Worm (Caenorhabditis elegans) whole organism, L4 larva: ENCODE results near the gene chil-8.

ENCODE experiments used
- D1046.2 ChIP-seq: fragments of 200-800 bp; sonication (Bioruptor generic); IDR thresholded peaks from 2 replicates; pipeline ENCODE4 v1.3.6; 2022; ENCODE audit warnings: missing genetic modification characterization, missing compliant biosample characterization
- F37D6.2 ChIP-seq: sonication (generic microtip); optimal IDR thresholded peaks from 2 replicates; lab custom pipeline; 2016; ENCODE audit warnings: mild to moderate bottlenecking, missing genetic modification characterization, missing compliant biosample characterization
- F44E2.7 ChIP-seq: fragments of 200-800 bp; sonication (Bioruptor generic); IDR thresholded peaks from 2 replicates; pipeline ENCODE4 v2.1.2; 2022; ENCODE audit warnings: missing genetic modification characterization, missing compliant biosample characterization
- aha-1 ChIP-seq: fragments of 150-350 bp; peaks from one replicate; lab custom pipeline; 2014; ENCODE audit warnings: missing biosample characterization, missing genetic modification characterization
- ceh-32 ChIP-seq: sonication (generic microtip); optimal IDR thresholded peaks from 2 replicates; lab custom pipeline; 2016; ENCODE audit warnings: mild to moderate bottlenecking, missing genetic modification characterization, missing compliant biosample characterization; ENCODE audit not compliant: poor library complexity
- ceh-82 ChIP-seq: sonication (generic microtip); optimal IDR thresholded peaks from 2 replicates; lab custom pipeline; 2017; ENCODE audit warnings: missing biosample characterization, missing genetic modification characterization
- cey-2 ChIP-seq: sonication (generic microtip); optimal IDR thresholded peaks from 3 replicates; lab custom pipeline; 2017; ENCODE audit warnings: missing genetic modification characterization, mild to moderate bottlenecking, missing compliant biosample characterization, antibody characterized with exemption, borderline replicate concordance; ENCODE audit not compliant: insufficient read depth
- daf-12 ChIP-seq: fragments of 150-350 bp; optimal IDR thresholded peaks from 2 replicates; lab custom pipeline; 2014; ENCODE audit warnings: missing biosample characterization, missing genetic modification reagents, missing genetic modification characterization
- daf-16 ChIP-seq, 3 experiments: sonication (generic microtip); optimal IDR thresholded peaks; 2 replicates each; lab custom pipeline; 2016 to 2017; ENCODE audit warnings: missing genetic modification characterization in 3 of 3, missing genetic modification reagents in 3 of 3, mild to moderate bottlenecking in 2 of 3, missing compliant biosample characterization in 2 of 3, missing biosample characterization in 1 of 3, moderate library complexity in 1 of 3
- dmd-9 ChIP-seq: fragments of 200-800 bp; sonication (Bioruptor generic); IDR thresholded peaks from 2 replicates; pipeline ENCODE4 v1.3.6; 2022; ENCODE audit warnings: missing genetic modification reagents, missing genetic modification characterization, missing compliant biosample characterization
- egl-43 ChIP-seq: fragments of 200-800 bp; sonication (Bioruptor generic); IDR thresholded peaks from 2 replicates; pipeline ENCODE4 v1.3.6; 2022; ENCODE audit warnings: missing genetic modification reagents, missing genetic modification characterization, missing compliant biosample characterization
- lin-13 ChIP-seq: fragments of 150-350 bp; optimal IDR thresholded peaks from 2 replicates; lab custom pipeline; 2014; ENCODE audit warnings: missing biosample characterization, missing genetic modification reagents, missing genetic modification characterization
- lin-15B ChIP-seq: fragments of 150-350 bp; sonication (generic microtip); optimal IDR thresholded peaks from 3 replicates; lab custom pipeline; 2014; ENCODE audit warnings: missing biosample characterization, missing genetic modification characterization
- madf-5 ChIP-seq, 2 experiments: fragments of 200-800 bp; sonication (Bioruptor generic); IDR thresholded peaks; 2 replicates each; pipeline ENCODE4 v1.3.6; 2022; ENCODE audit warnings: missing compliant biosample characterization in 2 of 2, missing genetic modification characterization in 2 of 2
- mdt-29 ChIP-seq: fragments of 200-800 bp; sonication (Bioruptor generic); IDR thresholded peaks from 2 replicates; pipeline ENCODE4 v1.3.6; 2022; ENCODE audit warnings: missing genetic modification reagents, missing genetic modification characterization, missing compliant biosample characterization
- nhr-25 ChIP-seq: sonication (generic microtip); optimal IDR thresholded peaks from 2 replicates; lab custom pipeline; 2017; ENCODE audit warnings: missing genetic modification characterization, mild to moderate bottlenecking, missing compliant biosample characterization, antibody characterized with exemption, moderate library complexity, borderline replicate concordance; ENCODE audit not compliant: insufficient read depth
- nhr-77 ChIP-seq: fragments of 150-350 bp; optimal IDR thresholded peaks from 2 replicates; lab custom pipeline; 2014; ENCODE audit warnings: missing biosample characterization, missing genetic modification characterization
- pha-4 ChIP-seq, 2 experiments: fragments of 150-350 bp in 1 of 2; fragments of 200-800 bp in 1 of 2; sonication (Bioruptor generic) in 1 of 2; IDR thresholded peaks in 1 of 2; optimal IDR thresholded peaks in 1 of 2; 2 replicates each; pipeline versions ENCODE4 v1.3.6 to Lab custom; 2014 to 2022; ENCODE audit warnings: missing genetic modification characterization in 2 of 2, missing genetic modification reagents in 2 of 2, missing biosample characterization in 1 of 2, missing compliant biosample characterization in 1 of 2
- pqm-1 ChIP-seq: sonication (generic microtip); optimal IDR thresholded peaks from 2 replicates; lab custom pipeline; 2017; ENCODE audit warnings: missing biosample characterization, missing genetic modification characterization
- saeg-2 ChIP-seq: fragments of 200-800 bp; sonication (Bioruptor generic); IDR thresholded peaks from 2 replicates; pipeline ENCODE4 v1.3.6; 2022; ENCODE audit warnings: missing genetic modification reagents, missing genetic modification characterization, missing compliant biosample characterization
- snpc-1.2 ChIP-seq: fragments of 200-800 bp; sonication (Bioruptor generic); IDR thresholded peaks from 2 replicates; pipeline ENCODE4 v1.3.6; 2022; ENCODE audit warnings: missing genetic modification reagents, missing genetic modification characterization, missing compliant biosample characterization
- unc-130 ChIP-seq: sonication (generic microtip); optimal IDR thresholded peaks from 2 replicates; lab custom pipeline; 2016; ENCODE audit warnings: missing genetic modification reagents, missing genetic modification characterization, missing compliant biosample characterization
- unc-62 ChIP-seq, 3 experiments: fragments of 150-350 bp in 1 of 3; sonication (generic microtip); optimal IDR thresholded peaks in 2 of 3; peaks in 1 of 3; 1 replicate in 1 of 3; 2 replicates in 2 of 3; lab custom pipeline; 2014 to 2017; ENCODE audit warnings: missing biosample characterization in 3 of 3, missing genetic modification characterization in 3 of 3, missing genetic modification reagents in 3 of 3, missing genotype in 1 of 3
- vab-7 ChIP-seq: fragments of 200-800 bp; sonication (Bioruptor generic); IDR thresholded peaks from 2 replicates; pipeline ENCODE4 v1.3.6; 2022; ENCODE audit warnings: missing genetic modification reagents, missing genetic modification characterization, missing compliant biosample characterization
- zag-1 ChIP-seq: fragments of 150-350 bp; optimal IDR thresholded peaks from 2 replicates; lab custom pipeline; 2014; ENCODE audit warnings: missing biosample characterization, missing genetic modification characterization
- zfp-2 ChIP-seq: sonication (generic microtip); optimal IDR thresholded peaks from 2 replicates; lab custom pipeline; 2016; ENCODE audit warnings: mild to moderate bottlenecking, missing genetic modification characterization, missing compliant biosample characterization
- zip-2 ChIP-seq: fragments of 150-350 bp; optimal IDR thresholded peaks from 2 replicates; lab custom pipeline; 2014; ENCODE audit warnings: missing biosample characterization, missing genetic modification characterization
- ztf-11 ChIP-seq: fragments of 150-350 bp; optimal IDR thresholded peaks from 2 replicates; lab custom pipeline; 2014; ENCODE audit warnings: missing biosample characterization, missing genetic modification characterization

Gene chil-8

DNA sequence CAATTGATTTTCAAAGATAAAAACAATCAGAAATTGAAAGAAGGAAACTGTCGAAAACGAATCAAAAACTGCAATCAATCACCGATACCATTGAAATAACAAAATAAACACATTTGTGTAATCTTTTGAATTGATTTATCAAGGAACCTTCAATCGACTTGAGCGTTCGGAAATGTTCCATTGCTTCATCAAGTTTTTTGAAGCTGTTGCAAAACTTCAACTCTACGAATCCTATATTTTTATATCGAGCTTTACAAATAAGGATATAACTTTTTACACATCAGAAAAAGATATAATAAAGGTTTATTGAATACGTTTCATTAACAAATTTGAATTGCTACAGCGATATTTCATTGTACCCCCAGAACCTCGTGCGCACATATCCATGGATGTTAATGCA, at the start of gene chil-8:
chil-8 (minus strand) TSS at position 101 of the 400 bp plus-strand sequence.
- no peak for TF ChIP-seq lin-15B (tag; lab: Kevin White, UChicago)
- peak; percentile 37 for TF ChIP-seq aha-1 (tag; lab: Kevin White, UChicago)

ce11 chrII:9921622-9922269, 48.9 kb upstream of the chil-8 start, which contains the start of gene C05C10.2:
TSS of gene C05C10.2 (plus strand) at chrII:9922219.
- TF ChIP-seq dmd-9 (GFP tag; lab: Robert Waterston, UW) (no peak), aha-1 (tag; lab: Kevin White, UChicago) (peak; percentile 72), unc-62 (GFP tag; optimal IDR thresholded peaks at IDR 0.05 in 1 of 2; lab: Kevin White, UChicago) (peak in 1 of 2 experiments; percentile 42), unc-62 (tag; optimal IDR thresholded peaks at IDR 0.05; lab: Kevin White, UChicago) (no peak)

- no peak for TF ChIP-seq F44E2.7 (GFP tag; lab: Robert Waterston, UW)
- no peak for TF ChIP-seq D1046.2 (GFP tag; lab: Robert Waterston, UW)
- no peak for TF ChIP-seq dmd-9 (GFP tag; lab: Robert Waterston, UW)
- no peak for TF ChIP-seq ceh-32 (tag; lab: Kevin White, UChicago)
- TF ChIP-seq nhr-77 (tag; lab: Kevin White, UChicago) = no peak
- no peak for TF ChIP-seq saeg-2 (GFP tag; lab: Robert Waterston, UW)
- TF ChIP-seq F37D6.2 (tag; lab: Kevin White, UChicago) = no peak
- TF ChIP-seq lin-13 = no peak
- no peak for TF ChIP-seq zip-2 (tag; lab: Kevin White, UChicago)
- TF ChIP-seq zag-1 (tag; lab: Kevin White, UChicago) = no peak
- no peak for TF ChIP-seq nhr-25 (tag; lab: Kevin White, UChicago)
- no peak for TF ChIP-seq egl-43 (GFP tag; lab: Robert Waterston, UW)
- TF ChIP-seq zfp-2 (tag; lab: Kevin White, UChicago) = no peak
- no peak for TF ChIP-seq daf-16 (GFP tag; optimal IDR thresholded peaks at IDR 0.05; lab: Kevin White, UChicago)
- TF ChIP-seq daf-16 (tag; optimal IDR thresholded peaks at IDR 0.05; lab: Kevin White, UChicago) = no peak
- TF ChIP-seq mdt-29 (GFP tag; lab: Robert Waterston, UW) = no peak
- TF ChIP-seq daf-12 = no peak
- TF ChIP-seq ztf-11 = no peak
- TF ChIP-seq unc-130 (GFP tag; lab: Kevin White, UChicago) = no peak
- TF ChIP-seq snpc-1.2 (GFP tag; lab: Robert Waterston, UW) = no peak
These were observed 47.6 kb upstream of the chil-8 start, which contains the start of gene pho-10 for ce11 chrII:9920468-9920867. TSS of gene pho-10 (minus strand) at chrII:9920568.

DNA sequence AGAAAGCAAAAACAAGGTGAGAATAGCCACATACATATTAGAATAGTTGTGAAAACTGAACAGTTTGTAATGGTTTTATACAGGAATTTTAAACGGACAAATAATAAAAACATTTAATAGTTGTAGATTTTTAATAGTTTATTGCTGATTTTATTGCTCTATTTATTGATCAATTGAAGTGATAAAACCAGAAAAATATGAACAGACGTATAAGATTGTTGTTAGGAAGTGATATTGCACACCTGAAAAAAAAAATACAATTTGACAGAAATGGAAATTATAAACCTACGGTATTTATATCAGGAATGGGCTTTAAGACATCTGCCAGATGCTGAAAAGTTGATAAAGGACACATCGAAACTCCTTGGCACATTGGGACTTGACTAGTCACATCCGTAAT, 45.0 kb upstream of the chil-8 start, which contains the start of gene C05C10.8:
C05C10.8 (minus strand) TSS at position 101 of the 400 bp plus-strand sequence.
- TF ChIP-seq cey-2 (tag; lab: Kevin White, UChicago) (no peak), pqm-1 (tag; lab: Kevin White, UChicago) (no peak), vab-7 (GFP tag; lab: Robert Waterston, UW) (no peak)

DNA sequence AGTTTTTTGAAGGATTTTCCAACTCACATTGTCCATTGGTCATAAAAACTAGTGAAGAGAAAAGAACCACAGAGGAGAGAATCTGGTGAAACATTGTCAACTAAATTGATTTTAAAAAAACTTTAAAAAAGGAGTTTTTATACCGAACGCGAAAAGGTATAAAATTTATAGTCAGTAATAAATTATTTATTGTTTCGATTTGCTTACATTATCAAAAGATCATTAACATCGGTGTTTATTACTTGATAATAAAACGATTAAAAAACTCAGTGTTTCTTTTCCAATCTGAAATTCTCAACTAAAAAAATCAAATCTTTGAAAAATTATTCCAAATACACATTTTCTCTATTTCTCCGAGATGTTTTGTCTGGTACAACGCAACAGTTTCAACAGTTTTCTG, 43.3 kb upstream of the chil-8 start, which contains the start of gene F26C11.4:
F26C11.4 (minus strand) TSS at position 101 of the 400 bp plus-strand sequence.
- TF ChIP-seq ceh-82 (no peak), madf-5 (GFP tag; IDR thresholded peaks at IDR 0.05; lab: Robert Waterston, UW) (no peak), pha-4 (GFP tag; IDR thresholded peaks at IDR 0.05; lab: Robert Waterston, UW) (no peak), pha-4 (tag; optimal IDR thresholded peaks at IDR 0.05; lab: Kevin White, UChicago) (no peak)

ce11 chrII:9914999-9915398, 42.1 kb upstream of the chil-8 start, which contains the start of gene F26C11.3:
TSS of gene F26C11.3 (minus strand) at chrII:9915099.
- no peak for TF ChIP-seq pqm-1 (tag; lab: Kevin White, UChicago)
